Worm (Caenorhabditis elegans) whole organism, L4 larva: Measurements from ENCODE around the gene xtr-2.

Source experiments
- D1046.2 ChIP-seq: fragments of 200-800 bp; sonication (Bioruptor generic); IDR thresholded peaks from 2 replicates; pipeline ENCODE4 v1.3.6; 2022; ENCODE audit warnings: missing genetic modification characterization, missing compliant biosample characterization
- F44E2.7 ChIP-seq: fragments of 200-800 bp; sonication (Bioruptor generic); IDR thresholded peaks from 2 replicates; pipeline ENCODE4 v2.1.2; 2022; ENCODE audit warnings: missing genetic modification characterization, missing compliant biosample characterization
- F49E8.2 ChIP-seq: sonication (generic microtip); optimal IDR thresholded peaks from 2 replicates; lab custom pipeline; 2016; ENCODE audit warnings: missing compliant biosample characterization, mild to moderate bottlenecking, missing genetic modification characterization, borderline replicate concordance
- R02D3.7 ChIP-seq: fragments of 150-350 bp; sonication (generic microtip); optimal IDR thresholded peaks from 3 replicates; lab custom pipeline; 2014; ENCODE audit warnings: missing biosample characterization, missing genetic modification characterization
- Y105C5A.15 ChIP-seq: fragments of 200-800 bp; sonication (Bioruptor generic); IDR thresholded peaks from 2 replicates; pipeline ENCODE4 v1.3.6; 2022; ENCODE audit warnings: missing genetic modification characterization, missing compliant biosample characterization
- Y48G9A.11 ChIP-seq: fragments of 200-800 bp; sonication (Bioruptor generic); IDR thresholded peaks from 2 replicates; pipeline ENCODE4 v1.3.6; 2022; ENCODE audit warnings: missing genetic modification reagents, missing genetic modification characterization, missing compliant biosample characterization
- Y5F2A.4 ChIP-seq: fragments of 200-800 bp; sonication (Bioruptor generic); optimal IDR thresholded peaks from 2 replicates; lab custom pipeline; 2018; ENCODE audit warnings: mild to moderate bottlenecking, missing genetic modification characterization, missing compliant biosample characterization
- Y75B8A.6 ChIP-seq: fragments of 200-800 bp; sonication (Bioruptor generic); IDR thresholded peaks from 2 replicates; pipeline ENCODE4 v1.3.6; 2022; ENCODE audit warnings: missing genetic modification reagents, missing genetic modification characterization, missing compliant biosample characterization
- ZK337.2 ChIP-seq: fragments of 200-800 bp; sonication (Bioruptor generic); IDR thresholded peaks from 2 replicates; pipeline ENCODE4 v1.3.6; 2022; ENCODE audit warnings: missing genetic modification reagents, missing genetic modification characterization, missing compliant biosample characterization
- ZK546.5 ChIP-seq, 2 experiments: sonication (generic microtip); optimal IDR thresholded peaks; 2 replicates each; lab custom pipeline; 2017; ENCODE audit warnings: missing biosample characterization in 2 of 2, missing genetic modification characterization in 2 of 2
- aha-1 ChIP-seq: fragments of 150-350 bp; peaks from one replicate; lab custom pipeline; 2014; ENCODE audit warnings: missing biosample characterization, missing genetic modification characterization
- ama-1 ChIP-seq: fragments of 150-350 bp; optimal IDR thresholded peaks from 2 replicates; lab custom pipeline; 2014; ENCODE audit warnings: inconsistent platforms, mixed read lengths
- arid-1 ChIP-seq: fragments of 200-800 bp; sonication (Bioruptor generic); conservative IDR thresholded peaks from 2 replicates; pipeline ENCODE4 v1.3.6; 2022; ENCODE audit warnings: missing genetic modification reagents, missing genetic modification characterization, missing compliant biosample characterization
- ceh-28 ChIP-seq: fragments of 150-350 bp; optimal IDR thresholded peaks from 2 replicates; lab custom pipeline; 2014; ENCODE audit warnings: missing biosample characterization, missing genetic modification reagents, missing genetic modification characterization
- ceh-32 ChIP-seq: sonication (generic microtip); optimal IDR thresholded peaks from 2 replicates; lab custom pipeline; 2016; ENCODE audit warnings: mild to moderate bottlenecking, missing genetic modification characterization, missing compliant biosample characterization; ENCODE audit not compliant: poor library complexity
- ceh-82 ChIP-seq: sonication (generic microtip); optimal IDR thresholded peaks from 2 replicates; lab custom pipeline; 2017; ENCODE audit warnings: missing biosample characterization, missing genetic modification characterization
- ces-1 ChIP-seq: fragments of 150-350 bp; sonication (generic microtip); optimal IDR thresholded peaks from 4 replicates; lab custom pipeline; 2014; ENCODE audit warnings: missing biosample characterization, missing genetic modification reagents, missing genetic modification characterization
- daf-12 ChIP-seq: fragments of 150-350 bp; optimal IDR thresholded peaks from 2 replicates; lab custom pipeline; 2014; ENCODE audit warnings: missing biosample characterization, missing genetic modification reagents, missing genetic modification characterization
- daf-16 ChIP-seq, 3 experiments: sonication (generic microtip); optimal IDR thresholded peaks; 2 replicates each; lab custom pipeline; 2016 to 2017; ENCODE audit warnings: missing genetic modification characterization in 3 of 3, missing genetic modification reagents in 3 of 3, mild to moderate bottlenecking in 2 of 3, missing compliant biosample characterization in 2 of 3, missing biosample characterization in 1 of 3, moderate library complexity in 1 of 3
- dmd-9 ChIP-seq: fragments of 200-800 bp; sonication (Bioruptor generic); IDR thresholded peaks from 2 replicates; pipeline ENCODE4 v1.3.6; 2022; ENCODE audit warnings: missing genetic modification reagents, missing genetic modification characterization, missing compliant biosample characterization
- dpl-1 ChIP-seq: fragments of 150-350 bp; optimal IDR thresholded peaks from 2 replicates; lab custom pipeline; 2014; ENCODE audit warnings: missing biosample characterization, missing genetic modification reagents, missing genetic modification characterization
- duxl-1 ChIP-seq: sonication (generic microtip); optimal IDR thresholded peaks from 2 replicates; lab custom pipeline; 2016; ENCODE audit warnings: mild to moderate bottlenecking, missing genetic modification characterization, moderate library complexity, missing compliant biosample characterization; ENCODE audit not compliant: poor library complexity
- egl-27 ChIP-seq: sonication (generic microtip); optimal IDR thresholded peaks from 3 replicates; lab custom pipeline; 2017; ENCODE audit warnings: missing biosample characterization, missing genetic modification reagents, missing genetic modification characterization
- jun-1 ChIP-seq: fragments of 150-350 bp; optimal IDR thresholded peaks from 2 replicates; lab custom pipeline; 2014; ENCODE audit warnings: missing biosample characterization, missing genetic modification reagents, missing genetic modification characterization
- lim-7 ChIP-seq: fragments of 200-800 bp; sonication (Bioruptor generic); IDR thresholded peaks from 2 replicates; pipeline ENCODE4 v1.3.6; 2022; ENCODE audit warnings: missing genetic modification characterization, missing compliant biosample characterization
- lin-1 ChIP-seq: fragments of 200-800 bp; sonication (Bioruptor generic); IDR thresholded peaks from 2 replicates; pipeline ENCODE4 v1.3.6; 2022; ENCODE audit warnings: missing genetic modification reagents, missing genetic modification characterization, missing compliant biosample characterization
- lin-38 ChIP-seq: fragments of 200-800 bp; sonication (Bioruptor generic); IDR thresholded peaks from 2 replicates; pipeline ENCODE4 v1.3.6; 2022; ENCODE audit warnings: missing genetic modification reagents, missing genetic modification characterization, missing compliant biosample characterization
- madf-9 ChIP-seq: fragments of 200-800 bp; sonication (Bioruptor generic); conservative IDR thresholded peaks from 2 replicates; pipeline ENCODE4 v1.3.6; 2022; ENCODE audit warnings: missing genetic modification reagents, missing genetic modification characterization, missing compliant biosample characterization
- mdl-1 ChIP-seq, 2 experiments: fragments of 150-350 bp in 1 of 2; sonication (generic microtip) in 1 of 2; optimal IDR thresholded peaks; 2 replicates each; lab custom pipeline; 2014 to 2017; ENCODE audit warnings: missing biosample characterization in 2 of 2, missing genetic modification characterization in 2 of 2
- mdt-29 ChIP-seq: fragments of 200-800 bp; sonication (Bioruptor generic); IDR thresholded peaks from 2 replicates; pipeline ENCODE4 v1.3.6; 2022; ENCODE audit warnings: missing genetic modification reagents, missing genetic modification characterization, missing compliant biosample characterization
- mep-1 ChIP-seq: fragments of 150-350 bp; sonication (generic microtip); optimal IDR thresholded peaks from 3 replicates; lab custom pipeline; 2014; ENCODE audit warnings: missing biosample characterization, missing genetic modification characterization
- mxl-2 ChIP-seq: fragments of 200-800 bp; sonication (Bioruptor generic); conservative IDR thresholded peaks from 2 replicates; pipeline ENCODE4 v1.3.6; 2022; ENCODE audit warnings: missing genetic modification reagents, missing genetic modification characterization, missing compliant biosample characterization
- mxl-3 ChIP-seq: fragments of 200-800 bp; sonication (Bioruptor generic); optimal IDR thresholded peaks from 2 replicates; lab custom pipeline; 2018; ENCODE audit warnings: mild to moderate bottlenecking, missing genetic modification characterization, missing compliant biosample characterization
- nhr-28 ChIP-seq: fragments of 150-350 bp; optimal IDR thresholded peaks from 2 replicates; lab custom pipeline; 2014; ENCODE audit warnings: missing biosample characterization, missing genetic modification characterization
- nhr-42 ChIP-seq: fragments of 200-800 bp; sonication (Bioruptor generic); IDR thresholded peaks from 2 replicates; pipeline ENCODE4 v1.3.6; 2022; ENCODE audit warnings: missing genetic modification characterization, missing compliant biosample characterization
- nhr-76 ChIP-seq: fragments of 150-350 bp; optimal IDR thresholded peaks from 2 replicates; lab custom pipeline; 2014; ENCODE audit warnings: missing biosample characterization, missing genetic modification characterization
- pha-4 ChIP-seq, 2 experiments: fragments of 150-350 bp in 1 of 2; fragments of 200-800 bp in 1 of 2; sonication (Bioruptor generic) in 1 of 2; IDR thresholded peaks in 1 of 2; optimal IDR thresholded peaks in 1 of 2; 2 replicates each; pipeline versions ENCODE4 v1.3.6 to Lab custom; 2014 to 2022; ENCODE audit warnings: missing genetic modification characterization in 2 of 2, missing genetic modification reagents in 2 of 2, missing biosample characterization in 1 of 2, missing compliant biosample characterization in 1 of 2
- pqm-1 ChIP-seq: sonication (generic microtip); optimal IDR thresholded peaks from 2 replicates; lab custom pipeline; 2017; ENCODE audit warnings: missing biosample characterization, missing genetic modification characterization
- rbr-2 ChIP-seq: sonication (generic microtip); optimal IDR thresholded peaks from 2 replicates; lab custom pipeline; 2016; ENCODE audit warnings: missing genotype, missing genetic modification characterization, missing compliant biosample characterization
- sdz-12 ChIP-seq: fragments of 200-800 bp; sonication (Bioruptor generic); optimal IDR thresholded peaks from 2 replicates; lab custom pipeline; 2018; ENCODE audit warnings: mild to moderate bottlenecking, missing genetic modification characterization, missing compliant biosample characterization
- set-16 ChIP-seq: fragments of 200-800 bp; sonication (Bioruptor generic); IDR thresholded peaks from 2 replicates; pipeline ENCODE4 v1.3.6; 2022; ENCODE audit warnings: missing genetic modification reagents, missing genetic modification characterization, missing compliant biosample characterization
- snpc-1.2 ChIP-seq: fragments of 200-800 bp; sonication (Bioruptor generic); IDR thresholded peaks from 2 replicates; pipeline ENCODE4 v1.3.6; 2022; ENCODE audit warnings: missing genetic modification reagents, missing genetic modification characterization, missing compliant biosample characterization
- spr-1 ChIP-seq: sonication (generic microtip); optimal IDR thresholded peaks from 2 replicates; lab custom pipeline; 2016; ENCODE audit warnings: mild to moderate bottlenecking, missing genetic modification characterization, missing compliant biosample characterization
- tag-97 ChIP-seq: fragments of 200-800 bp; sonication (Bioruptor generic); IDR thresholded peaks from 2 replicates; pipeline ENCODE4 v1.3.6; 2022; ENCODE audit warnings: missing genetic modification characterization, missing compliant biosample characterization
- tra-1 ChIP-seq: fragments of 200-800 bp; sonication (Bioruptor generic); IDR thresholded peaks from 2 replicates; pipeline ENCODE4 v1.3.6; 2022; ENCODE audit warnings: missing genetic modification reagents, missing genetic modification characterization, missing compliant biosample characterization
- unc-39 ChIP-seq: sonication (generic microtip); optimal IDR thresholded peaks from 2 replicates; lab custom pipeline; 2017; ENCODE audit warnings: missing biosample characterization, missing genetic modification characterization
- unc-62 ChIP-seq, 3 experiments: fragments of 150-350 bp in 1 of 3; sonication (generic microtip); optimal IDR thresholded peaks in 2 of 3; peaks in 1 of 3; 1 replicate in 1 of 3; 2 replicates in 2 of 3; lab custom pipeline; 2014 to 2017; ENCODE audit warnings: missing biosample characterization in 3 of 3, missing genetic modification characterization in 3 of 3, missing genetic modification reagents in 3 of 3, missing genotype in 1 of 3
- zag-1 ChIP-seq: fragments of 150-350 bp; optimal IDR thresholded peaks from 2 replicates; lab custom pipeline; 2014; ENCODE audit warnings: missing biosample characterization, missing genetic modification characterization
- zfp-3 ChIP-seq: fragments of 200-800 bp; sonication (Bioruptor generic); conservative IDR thresholded peaks from 2 replicates; pipeline ENCODE4 v1.3.6; 2022; ENCODE audit warnings: missing genetic modification reagents, missing genetic modification characterization, missing compliant biosample characterization

xtr-2 gene

DNA sequence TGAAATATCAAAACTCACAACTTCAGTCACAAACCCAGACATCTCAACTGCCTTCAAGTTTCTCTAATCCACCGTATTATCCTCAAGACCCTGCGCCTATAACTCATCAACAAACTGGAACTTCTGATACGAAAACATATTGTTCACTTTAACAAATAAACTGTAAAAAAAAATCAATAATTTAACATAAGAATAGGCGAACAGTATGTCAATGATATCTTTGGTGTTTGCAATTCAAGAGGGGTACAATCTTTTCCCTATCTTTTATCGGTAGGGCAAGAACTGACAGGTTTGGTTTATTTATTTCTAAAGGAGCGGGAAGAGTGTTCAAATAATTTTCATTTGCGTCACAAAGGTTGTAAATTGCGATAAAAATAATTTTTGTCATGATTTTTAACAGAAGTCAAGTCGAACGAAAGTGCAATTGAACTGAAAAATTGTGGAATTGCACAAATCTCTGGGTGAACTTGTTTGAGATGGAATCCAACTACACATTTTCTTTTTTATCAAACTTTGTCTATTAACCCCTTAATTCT is 47.7 kb downstream of the xtr-2 start (continued):
- TF ChIP-seq rbr-2 (peak; percentile 99), Y105C5A.15 (GFP tag; lab: Robert Waterston, UW) (peak; percentile 70; the same call in 1 of the 2 replicates), madf-9 (GFP tag; lab: Robert Waterston, UW) (peak; percentile 95), mdl-1 (tag; optimal IDR thresholded peaks at IDR 0.05; lab: Kevin White, UChicago) (peak; percentile 87 to 89), unc-39 (tag; lab: Kevin White, UChicago) (peak; percentile 38), ZK546.5 (tag; optimal IDR thresholded peaks at IDR 0.05; lab: Kevin White, UChicago) (peak; percentile 29 to 68), daf-16 (GFP tag; optimal IDR thresholded peaks at IDR 0.05; lab: Kevin White, UChicago) (peak; percentile 94 to 99), daf-16 (tag; optimal IDR thresholded peaks at IDR 0.05; lab: Kevin White, UChicago) (peak; percentile 99), dpl-1 (GFP tag; lab: Kevin White, UChicago) (peak; percentile 66), unc-62 (GFP tag; optimal IDR thresholded peaks at IDR 0.05 in 1 of 2; lab: Kevin White, UChicago) (peak; percentile 65 to 100), unc-62 (tag; optimal IDR thresholded peaks at IDR 0.05; lab: Kevin White, UChicago) (peak; percentile 96), lin-1 (GFP tag; lab: Robert Waterston, UW) (peak; percentile 92), ceh-82 (tag; lab: Kevin White, UChicago) (peak; percentile 72), ama-1 (lab: Kevin White, UChicago) (no peak), jun-1 (peak; percentile 99), F49E8.2 (tag; lab: Kevin White, UChicago) (peak; percentile 39), pha-4 (GFP tag; IDR thresholded peaks at IDR 0.05; lab: Robert Waterston, UW) (peak; percentile 96), pha-4 (tag; optimal IDR thresholded peaks at IDR 0.05; lab: Kevin White, UChicago) (peak; percentile 95), ces-1 (GFP tag; lab: Kevin White, UChicago) (peak; percentile 97), mep-1 (tag; lab: Kevin White, UChicago) (peak; percentile 100), zfp-3 (peak; percentile 95), snpc-1.2 (no peak), lim-7 (GFP tag; lab: Robert Waterston, UW) (no peak), dmd-9 (GFP tag; lab: Robert Waterston, UW) (peak; percentile 64; the same call in 1 of the 2 replicates), egl-27 (tag; lab: Kevin White, UChicago) (peak; percentile 69), R02D3.7 (tag; lab: Kevin White, UChicago) (peak; percentile 32), tag-97 (peak; percentile 76), mdt-29 (GFP tag; lab: Robert Waterston, UW) (peak; percentile 92), aha-1 (tag; lab: Kevin White, UChicago) (peak; percentile 99), Y5F2A.4 (GFP tag; lab: Kevin White, UChicago) (peak; percentile 90), lin-38 (GFP tag; lab: Robert Waterston, UW) (peak; percentile 84), duxl-1 (tag; lab: Kevin White, UChicago) (peak; percentile 98), F44E2.7 (GFP tag; lab: Robert Waterston, UW) (no peak), ceh-32 (peak; percentile 89), pqm-1 (tag; lab: Kevin White, UChicago) (peak; percentile 65), nhr-76 (tag; lab: Kevin White, UChicago) (peak; percentile 87), spr-1 (peak; percentile 96), mxl-3 (GFP tag; lab: Kevin White, UChicago) (peak; percentile 89), Y75B8A.6 (GFP tag; lab: Robert Waterston, UW) (no peak), ceh-28 (tag; lab: Kevin White, UChicago) (peak; percentile 98), sdz-12 (GFP tag; lab: Kevin White, UChicago) (no peak), mxl-2 (GFP tag; lab: Robert Waterston, UW) (peak; percentile 83), zag-1 (tag; lab: Kevin White, UChicago) (peak; percentile 90), daf-12 (tag; lab: Kevin White, UChicago) (peak; percentile 9), nhr-42 (GFP tag; lab: Robert Waterston, UW) (peak; percentile 97), nhr-28 (peak; percentile 91), set-16 (GFP tag; lab: Robert Waterston, UW) (no peak), arid-1 (GFP tag; lab: Robert Waterston, UW) (peak; percentile 76), Y48G9A.11 (no peak), ZK337.2 (peak; percentile 83; the same call in 1 of the 2 replicates), D1046.2 (GFP tag; lab: Robert Waterston, UW) (peak; percentile 87; the same call in 1 of the 2 replicates), tra-1 (GFP tag; lab: Robert Waterston, UW) (peak; percentile 96)
